Fruit fly (Drosophila melanogaster) whole organism, prepupa: ENCODE results near the gene CG42299.

Experiments used
- Blimp-1 ChIP-seq: fragments of 200-800 bp; sonication (Bioruptor generic); optimal IDR thresholded peaks from 3 replicates; lab custom pipeline; 2017; ENCODE audit warnings: missing biosample characterization, missing genetic modification characterization, mild to moderate bottlenecking, moderate library complexity, missing genetic modification reagents
- CG10631 ChIP-seq: fragments of 200-800 bp; sonication (Bioruptor generic); optimal IDR thresholded peaks from 2 replicates; lab custom pipeline; 2016; ENCODE audit warnings: missing biosample characterization, missing genetic modification characterization
- CG10669 ChIP-seq: fragments of 200-800 bp; sonication (Bioruptor generic); optimal IDR thresholded peaks from 3 replicates; lab custom pipeline; 2018; ENCODE audit warnings: missing biosample characterization, mild to moderate bottlenecking, missing genetic modification characterization, moderate library complexity
- CG11762 ChIP-seq: fragments of 200-800 bp; sonication (Bioruptor generic); optimal IDR thresholded peaks from 3 replicates; lab custom pipeline; 2016; ENCODE audit warnings: missing biosample characterization, missing genetic modification characterization; ENCODE audit not compliant: insufficient read depth
- CG11902 ChIP-seq: fragments of 200-800 bp; sonication (Bioruptor generic); optimal IDR thresholded peaks from 3 replicates; lab custom pipeline; 2016; ENCODE audit warnings: missing biosample characterization, missing genetic modification characterization
- CG15336 ChIP-seq: fragments of 200-800 bp; sonication (Bioruptor generic); IDR thresholded peaks from 2 replicates; pipeline ENCODE4 v1.3.6; 2022; ENCODE audit warnings: missing biosample characterization, missing genetic modification characterization
- CG16779 ChIP-seq: fragments of 200-800 bp; sonication (Bioruptor generic); optimal IDR thresholded peaks from 3 replicates; lab custom pipeline; 2017; ENCODE audit warnings: missing biosample characterization, mild to moderate bottlenecking, missing genetic modification characterization
- CG3032 ChIP-seq: fragments of 200-800 bp; optimal IDR thresholded peaks from 2 replicates; lab custom pipeline; 2019; ENCODE audit warnings: missing biosample characterization, mild to moderate bottlenecking, missing genetic modification characterization, moderate library complexity
- CG32006 ChIP-seq: fragments of 200-800 bp; sonication (Bioruptor generic); optimal IDR thresholded peaks from 3 replicates; lab custom pipeline; 2017; ENCODE audit warnings: missing biosample characterization, mild to moderate bottlenecking, missing genetic modification characterization
- CG34406 ChIP-seq: fragments of 200-800 bp; sonication (Bioruptor generic); optimal IDR thresholded peaks from 3 replicates; lab custom pipeline; 2016; ENCODE audit warnings: missing biosample characterization, missing genetic modification characterization
- CG3919 ChIP-seq: fragments of 200-800 bp; sonication (Bioruptor generic); optimal IDR thresholded peaks from 3 replicates; lab custom pipeline; 2016; ENCODE audit warnings: missing biosample characterization, missing genetic modification characterization
- CG4318 ChIP-seq: fragments of 200-800 bp; sonication (Bioruptor generic); optimal IDR thresholded peaks from 3 replicates; lab custom pipeline; 2017; ENCODE audit warnings: missing biosample characterization, mild to moderate bottlenecking, missing genetic modification characterization
- CG6163 ChIP-seq: fragments of 200-800 bp; sonication (Bioruptor generic); IDR thresholded peaks from 3 replicates; pipeline ENCODE4 v1.3.6; 2022; ENCODE audit warnings: missing biosample characterization, missing genetic modification characterization
- CG6808 ChIP-seq: fragments of 200-800 bp; sonication (Bioruptor generic); optimal IDR thresholded peaks from 3 replicates; lab custom pipeline; 2017; ENCODE audit warnings: missing biosample characterization, missing genetic modification characterization, mild to moderate bottlenecking, moderate library complexity, missing genetic modification reagents
- CG6854 ChIP-seq: fragments of 200-800 bp; sonication (Bioruptor generic); optimal IDR thresholded peaks from 2 replicates; lab custom pipeline; 2017; ENCODE audit warnings: missing biosample characterization, mild to moderate bottlenecking, missing genetic modification characterization
- CG8119 ChIP-seq: fragments of 200-800 bp; sonication (Bioruptor generic); IDR thresholded peaks from 3 replicates; pipeline ENCODE4 v1.3.6; 2022; ENCODE audit warnings: missing biosample characterization, missing genetic modification characterization
- CG8319 ChIP-seq: fragments of 200-800 bp; sonication (Bioruptor generic); optimal IDR thresholded peaks from 3 replicates; lab custom pipeline; 2016; ENCODE audit warnings: missing biosample characterization, missing genetic modification characterization
- CG8632 ChIP-seq: fragments of 200-800 bp; sonication (Bioruptor generic); optimal IDR thresholded peaks from 3 replicates; lab custom pipeline; 2016; ENCODE audit warnings: missing biosample characterization, missing genetic modification characterization
- CG9139 ChIP-seq: fragments of 200-800 bp; sonication (Bioruptor generic); optimal IDR thresholded peaks from 3 replicates; lab custom pipeline; 2017; ENCODE audit warnings: missing biosample characterization, mild to moderate bottlenecking, missing genetic modification characterization
- Eip75B ChIP-seq: fragments of 200-800 bp; sonication (Bioruptor generic); optimal IDR thresholded peaks from 3 replicates; lab custom pipeline; 2016; ENCODE audit warnings: missing biosample characterization, missing genetic modification characterization
- Eip78C ChIP-seq: fragments of 200-800 bp; sonication (Bioruptor generic); peaks from one replicate; lab custom pipeline; 2016; ENCODE audit warnings: missing biosample characterization, missing genetic modification characterization
- Eip93F ChIP-seq: fragments of 200-800 bp; sonication (Bioruptor generic); optimal IDR thresholded peaks from 2 replicates; lab custom pipeline; 2016; ENCODE audit warnings: missing biosample characterization, mild to moderate bottlenecking, missing genetic modification characterization
- Ets21C ChIP-seq: fragments of 200-800 bp; sonication (Bioruptor generic); optimal IDR thresholded peaks from 3 replicates; lab custom pipeline; 2016; ENCODE audit warnings: missing biosample characterization, missing genetic modification characterization
- Gug ChIP-seq: fragments of 200-800 bp; sonication (Bioruptor generic); IDR thresholded peaks from 2 replicates; pipeline ENCODE4 v1.3.6; 2022; ENCODE audit warnings: missing biosample characterization, missing genetic modification characterization
- Hr38 ChIP-seq: sonication (Bioruptor generic); optimal IDR thresholded peaks from 2 replicates; lab custom pipeline; 2016; ENCODE audit warnings: missing biosample characterization, missing genetic modification characterization
- Hr4 ChIP-seq: fragments of 200-800 bp; sonication (Bioruptor generic); optimal IDR thresholded peaks from 3 replicates; lab custom pipeline; 2016; ENCODE audit warnings: missing biosample characterization, missing genetic modification characterization
- Met ChIP-seq: fragments of 200-800 bp; sonication (Bioruptor generic); optimal IDR thresholded peaks from 3 replicates; lab custom pipeline; 2016; ENCODE audit warnings: missing biosample characterization, missing genetic modification characterization
- OdsH ChIP-seq: fragments of 200-800 bp; sonication (Bioruptor generic); optimal IDR thresholded peaks from 3 replicates; lab custom pipeline; 2016; ENCODE audit warnings: missing biosample characterization, missing genetic modification characterization
- Sox102F ChIP-seq: fragments of 200-800 bp; sonication (Bioruptor generic); optimal IDR thresholded peaks from 2 replicates; lab custom pipeline; 2016; ENCODE audit warnings: missing biosample characterization, mild to moderate bottlenecking, missing genetic modification characterization
- Sox15 ChIP-seq: fragments of 200-800 bp; sonication (Bioruptor generic); optimal IDR thresholded peaks from 3 replicates; lab custom pipeline; 2016; ENCODE audit warnings: missing biosample characterization, missing genetic modification characterization
- achi ChIP-seq: fragments of 200-800 bp; sonication (Bioruptor generic); optimal IDR thresholded peaks from 3 replicates; lab custom pipeline; 2016; ENCODE audit warnings: missing biosample characterization, missing genetic modification characterization
- acj6 ChIP-seq: fragments of 200-800 bp; sonication (Bioruptor generic); optimal IDR thresholded peaks from 3 replicates; lab custom pipeline; 2016; ENCODE audit warnings: missing biosample characterization, missing genetic modification characterization
- cyc ChIP-seq: fragments of 200-800 bp; sonication (Bioruptor generic); optimal IDR thresholded peaks from 3 replicates; lab custom pipeline; 2016; ENCODE audit warnings: missing biosample characterization, missing genetic modification characterization
- eg ChIP-seq: fragments of 200-800 bp; sonication (Bioruptor generic); IDR thresholded peaks from 3 replicates; pipeline ENCODE4 v1.3.6; 2022; ENCODE audit warnings: missing biosample characterization, missing genetic modification characterization
- esn ChIP-seq: fragments of 200-800 bp; sonication (Bioruptor generic); optimal IDR thresholded peaks from 2 replicates; lab custom pipeline; 2016; ENCODE audit warnings: missing biosample characterization, mild to moderate bottlenecking, missing genetic modification characterization, moderate library complexity
- fd59A ChIP-seq: fragments of 200-800 bp; sonication (Bioruptor generic); optimal IDR thresholded peaks from 2 replicates; lab custom pipeline; 2017; ENCODE audit warnings: missing biosample characterization, mild to moderate bottlenecking, missing genetic modification characterization, missing genetic modification reagents
- fd85E ChIP-seq: fragments of 200-800 bp; sonication (Bioruptor generic); optimal IDR thresholded peaks from 3 replicates; lab custom pipeline; 2016; ENCODE audit warnings: missing biosample characterization, missing genetic modification characterization
- salr ChIP-seq, 2 experiments: fragments of 200-800 bp; sonication (Bioruptor generic); optimal IDR thresholded peaks; 3 replicates each; lab custom pipeline; 2016 to 2018; ENCODE audit warnings: missing biosample characterization in 2 of 2, missing genetic modification characterization in 2 of 2, mild to moderate bottlenecking in 1 of 2
- svp ChIP-seq: fragments of 200-800 bp; sonication (Bioruptor generic); peaks from one replicate; lab custom pipeline; 2016; ENCODE audit warnings: missing biosample characterization, missing genetic modification characterization
- topi ChIP-seq: fragments of 200-800 bp; sonication (Bioruptor generic); optimal IDR thresholded peaks from 3 replicates; lab custom pipeline; 2016; ENCODE audit warnings: missing biosample characterization, missing genetic modification characterization
- vri ChIP-seq: fragments of 200-800 bp; sonication (Bioruptor generic); optimal IDR thresholded peaks from 3 replicates; lab custom pipeline; 2016; ENCODE audit warnings: missing biosample characterization, mild to moderate bottlenecking, missing genetic modification characterization

Gene CG42299

dm6 chrX:15594230-15594857 is 18.9 kb upstream of the CG42299 start (continued):
- no peak for TF ChIP-seq Hr38 (GFP tag; lab: Kevin White, UChicago)
- no peak for TF ChIP-seq CG10669 (GFP tag; lab: Kevin White, UChicago)
- TF ChIP-seq esn (GFP tag; lab: Kevin White, UChicago), result no peak
- no peak for TF ChIP-seq topi (GFP tag; lab: Kevin White, UChicago)
- no peak for TF ChIP-seq Eip75B
- TF ChIP-seq CG11902 (GFP tag; lab: Kevin White, UChicago), result no peak
- no peak for TF ChIP-seq CG9139 (GFP tag; lab: Kevin White, UChicago)
- no peak for TF ChIP-seq fd59A
- TF ChIP-seq fd85E (GFP tag; lab: Kevin White, UChicago), result no peak
- no peak for TF ChIP-seq acj6 (GFP tag; lab: Kevin White, UChicago)
- no peak for TF ChIP-seq Blimp-1 (GFP tag; lab: Kevin White, UChicago)
- TF ChIP-seq svp (GFP tag; lab: Kevin White, UChicago), result peak; percentile 38
- no peak for TF ChIP-seq CG32006
- TF ChIP-seq CG6854 (GFP tag; lab: Kevin White, UChicago), result no peak

dm6 chrX:15593477-15594229 is 18.2 kb upstream of the CG42299 start, which contains the start of gene Chsy:
Gene Chsy, minus strand, starts transcription at chrX:15593534.
- TF ChIP-seq CG10631 (peak; percentile 44), CG16779 (peak; percentile 9), CG9139 (GFP tag; lab: Kevin White, UChicago) (no peak), CG6808 (GFP tag; lab: Kevin White, UChicago) (peak; percentile 36), Hr4 (GFP tag; lab: Kevin White, UChicago) (no peak), Eip93F (GFP tag; lab: Kevin White, UChicago) (no peak), CG15336 (GFP tag; lab: Robert Waterston, UW) (peak; percentile 7; the same call in 1 of the 2 replicates), Gug (GFP tag; lab: Robert Waterston, UW) (0 out of 2 replicates have a peak, but pooled peaks have one; percentile 11), CG4318 (peak; percentile 0), achi (GFP tag; lab: Kevin White, UChicago) (peak; percentile 17), CG34406 (GFP tag; lab: Kevin White, UChicago) (no peak), CG3032 (no peak), acj6 (GFP tag; lab: Kevin White, UChicago) (peak; percentile 24), Eip78C (GFP tag; lab: Kevin White, UChicago) (peak; percentile 66), vri (GFP tag; lab: Kevin White, UChicago) (peak; percentile 40), CG32006 (peak; percentile 46), CG11762 (GFP tag; lab: Kevin White, UChicago) (no peak), Sox15 (GFP tag; lab: Kevin White, UChicago) (no peak), CG6163 (GFP tag; lab: Robert Waterston, UW) (peak; percentile 55), CG11902 (GFP tag; lab: Kevin White, UChicago) (no peak), Ets21C (GFP tag; lab: Kevin White, UChicago) (no peak), eg (0 out of 3 replicates have a peak, but pooled peaks have one; percentile 23), cyc (GFP tag; lab: Kevin White, UChicago) (no peak), CG8319 (GFP tag; lab: Kevin White, UChicago) (no peak), CG8119 (GFP tag; lab: Robert Waterston, UW) (peak; percentile 36; the same call in 1 of the 3 replicates), CG3919 (GFP tag; lab: Kevin White, UChicago) (no peak), svp (GFP tag; lab: Kevin White, UChicago) (peak; percentile 86), OdsH (GFP tag; lab: Kevin White, UChicago) (peak; percentile 6), salr (GFP tag; optimal IDR thresholded peaks at IDR 0.05; lab: Kevin White, UChicago) (peak in 1 of 2 experiments; percentile 36), Sox102F (GFP tag; lab: Kevin White, UChicago) (no peak), Met (no peak), CG8632 (GFP tag; lab: Kevin White, UChicago) (peak; percentile 34)
